Fruit fly (Drosophila melanogaster): ENCODE data around the gene CG4995.
A peak's percentile ranks its signal among the peaks of the same experiment; 100 is the strongest.

Gene CG4995

dm6 chr2L:10277362-10277761 is 44.9 kb upstream of the CG4995 start (continued):
- TF ChIP-seq CG9437 (GFP tag; optimal IDR thresholded peaks at IDR 0.05) (no peak), CG8089 (GFP tag; optimal IDR thresholded peaks at IDR 0.05) (no peak), zfh1 (GFP tag; IDR thresholded peaks at IDR 0.05) (0 out of 3 replicates have a peak, but pooled peaks have one; percentile 12), CrebB (tag; optimal IDR thresholded peaks at IDR 0.05) (no peak), CG18262 (tag; optimal IDR thresholded peaks at IDR 0.05) (no peak), CG8924 (tag; optimal IDR thresholded peaks at IDR 0.05) (peak; percentile 63), hbn (GFP tag; IDR thresholded peaks at IDR 0.05; ENCODE audit: partially characterized antibody) (peak; percentile 61; the same call in 1 of the 2 replicates), chn (GFP tag; optimal IDR thresholded peaks at IDR 0.05) (no peak), CG12659 (GFP tag; optimal IDR thresholded peaks at IDR 0.05) (peak; percentile 70), CG11456 (GFP tag; IDR thresholded peaks at IDR 0.05) (no peak), CG5953 (GFP tag; IDR thresholded peaks at IDR 0.05) (no peak), Ssrp (tag; optimal IDR thresholded peaks at IDR 0.05) (no peak), CG16813 (GFP tag; IDR thresholded peaks at IDR 0.05; ENCODE audit: partially characterized antibody) (peak; percentile 90), Dref (GFP tag; IDR thresholded peaks at IDR 0.05) (peak; percentile 95), cato (GFP tag; optimal IDR thresholded peaks at IDR 0.05; ENCODE audit: borderline replicate concordance) (no peak), CG17568 (GFP tag; optimal IDR thresholded peaks at IDR 0.05) (no peak), Lpt (GFP tag; optimal IDR thresholded peaks at IDR 0.05) (no peak)

dm6 chr2L:10278658-10279057 is 43.6 kb upstream of the CG4995 start, which contains the start of gene Utx:
Utx (minus strand) TSS chr2L:10278811.
- peak; percentile 93 for TF ChIP-seq pfk (GFP tag; optimal IDR thresholded peaks at IDR 0.05)
- TF ChIP-seq Adf1 (GFP tag; IDR thresholded peaks at IDR 0.05) = no peak
- TF ChIP-seq CG17829 (tag; optimal IDR thresholded peaks at IDR 0.05) = no peak
- no peak for TF ChIP-seq pho (GFP tag; optimal IDR thresholded peaks at IDR 0.05)
- TF ChIP-seq HmgZ (tag; optimal IDR thresholded peaks at IDR 0.05) = peak; percentile 3
- TF ChIP-seq CG8290 (GFP tag; optimal IDR thresholded peaks at IDR 0.05) = peak; percentile 5
- no peak for TF ChIP-seq CG8290 (tag; optimal IDR thresholded peaks at IDR 0.05)
- peak; percentile 45 for TF ChIP-seq CG12659 (GFP tag; optimal IDR thresholded peaks at IDR 0.05)
- TF ChIP-seq CG4617 (GFP tag; optimal IDR thresholded peaks at IDR 0.05; ENCODE audit: borderline replicate concordance) = peak; percentile 55
- peak; percentile 5 for TF ChIP-seq CG13624 (GFP tag; optimal IDR thresholded peaks at IDR 0.05)
- peak; percentile 87 for TF ChIP-seq bbx (GFP tag; IDR thresholded peaks at IDR 0.05; ENCODE audit: partially characterized antibody)
- peak; percentile 78 for TF ChIP-seq HLH4C (GFP tag; IDR thresholded peaks at IDR 0.05; ENCODE audit: partially characterized antibody)
- no peak for TF ChIP-seq Atf6 (GFP tag; IDR thresholded peaks at IDR 0.05)
- TF ChIP-seq CG14710 (tag; optimal IDR thresholded peaks at IDR 0.05) = peak; percentile 56
- TF ChIP-seq CG3995 (GFP tag; optimal IDR thresholded peaks at IDR 0.05) = peak; percentile 96
- no peak for TF ChIP-seq emc (GFP tag; optimal IDR thresholded peaks at IDR 0.05)
- TF ChIP-seq crc (GFP tag; optimal IDR thresholded peaks at IDR 0.05) = no peak
- TF ChIP-seq sd (tag; optimal IDR thresholded peaks at IDR 0.05) = no peak
- TF ChIP-seq Kr (GFP tag; optimal IDR thresholded peaks at IDR 0.05) = no peak
- no peak for TF ChIP-seq nerfin-1 (tag; optimal IDR thresholded peaks at IDR 0.05)
- no peak for TF ChIP-seq Aef1 (GFP tag; IDR thresholded peaks at IDR 0.05)
- TF ChIP-seq CG10431 (GFP tag; optimal IDR thresholded peaks at IDR 0.05) = no peak
- TF ChIP-seq gro (GFP tag; optimal IDR thresholded peaks at IDR 0.05) = peak; percentile 61
- TF ChIP-seq mam (GFP tag; optimal IDR thresholded peaks at IDR 0.05) = peak; percentile 4
- peak; percentile 79 for TF ChIP-seq Doc3 (GFP tag; IDR thresholded peaks at IDR 0.05; ENCODE audit: partially characterized antibody)
- TF ChIP-seq salm (tag; optimal IDR thresholded peaks at IDR 0.05) = no peak
- no peak for TF ChIP-seq jigr1 (GFP tag; IDR thresholded peaks at IDR 0.05)
- TF ChIP-seq Dref (GFP tag; IDR thresholded peaks at IDR 0.05) = peak; percentile 80
- TF ChIP-seq inv (GFP tag; IDR thresholded peaks at IDR 0.05; ENCODE audit: partially characterized antibody) = peak; percentile 88
- TF ChIP-seq Dip3 (GFP tag; optimal IDR thresholded peaks at IDR 0.05) = no peak
- TF ChIP-seq CG18764 (GFP tag; optimal IDR thresholded peaks at IDR 0.05) = no peak
- peak; percentile 31 for TF ChIP-seq MESR4 (GFP tag; optimal IDR thresholded peaks at IDR 0.05)
- TF ChIP-seq hbn (GFP tag; IDR thresholded peaks at IDR 0.05; ENCODE audit: partially characterized antibody) = peak; percentile 72
- TF ChIP-seq CG15696 (tag; optimal IDR thresholded peaks at IDR 0.05) = no peak
- no peak for TF ChIP-seq Rx (GFP tag; IDR thresholded peaks at IDR 0.05)
- TF ChIP-seq BEAF-32 (GFP tag; optimal IDR thresholded peaks at IDR 0.05) = peak; percentile 88
